Worm (Caenorhabditis elegans) whole organism, L4 larva: Measurements from ENCODE around the gene hlh-26.
A peak's percentile ranks its signal among the peaks of the same experiment; 100 is the strongest.

Experiments
- ceh-28 ChIP-seq: fragments of 150-350 bp; optimal IDR thresholded peaks from 2 replicates; lab custom pipeline; 2014; ENCODE audit warnings: missing biosample characterization, missing genetic modification reagents, missing genetic modification characterization
- lin-13 ChIP-seq: fragments of 150-350 bp; optimal IDR thresholded peaks from 2 replicates; lab custom pipeline; 2014; ENCODE audit warnings: missing biosample characterization, missing genetic modification reagents, missing genetic modification characterization
- mdl-1 ChIP-seq, 2 experiments: fragments of 150-350 bp in 1 of 2; sonication (generic microtip) in 1 of 2; optimal IDR thresholded peaks; 2 replicates each; lab custom pipeline; 2014 to 2017; ENCODE audit warnings: missing biosample characterization in 2 of 2, missing genetic modification characterization in 2 of 2
- skn-1 ChIP-seq: fragments of 150-350 bp; optimal IDR thresholded peaks from 2 replicates; lab custom pipeline; 2014; ENCODE audit warnings: missing biosample characterization, missing genetic modification characterization
- tra-1 ChIP-seq: fragments of 200-800 bp; sonication (Bioruptor generic); IDR thresholded peaks from 2 replicates; pipeline ENCODE4 v1.3.6; 2022; ENCODE audit warnings: missing genetic modification reagents, missing genetic modification characterization, missing compliant biosample characterization

- TF ChIP-seq lin-13 (GFP tag; lab: Kevin White, UChicago) (no peak), skn-1 (tag; lab: Kevin White, UChicago) (no peak), ceh-28 (tag; lab: Kevin White, UChicago) (no peak), mdl-1 (tag; optimal IDR thresholded peaks at IDR 0.05; lab: Kevin White, UChicago) (peak in 1 of 2 experiments; percentile 23), tra-1 (GFP tag; lab: Robert Waterston, UW) (no peak)
These were observed 20.0 kb upstream of the hlh-26 start for ce11 chrII:5553531-5553930.
